Fruit fly (Drosophila melanogaster): ENCODE measurements around the gene CG5592.

DNA sequence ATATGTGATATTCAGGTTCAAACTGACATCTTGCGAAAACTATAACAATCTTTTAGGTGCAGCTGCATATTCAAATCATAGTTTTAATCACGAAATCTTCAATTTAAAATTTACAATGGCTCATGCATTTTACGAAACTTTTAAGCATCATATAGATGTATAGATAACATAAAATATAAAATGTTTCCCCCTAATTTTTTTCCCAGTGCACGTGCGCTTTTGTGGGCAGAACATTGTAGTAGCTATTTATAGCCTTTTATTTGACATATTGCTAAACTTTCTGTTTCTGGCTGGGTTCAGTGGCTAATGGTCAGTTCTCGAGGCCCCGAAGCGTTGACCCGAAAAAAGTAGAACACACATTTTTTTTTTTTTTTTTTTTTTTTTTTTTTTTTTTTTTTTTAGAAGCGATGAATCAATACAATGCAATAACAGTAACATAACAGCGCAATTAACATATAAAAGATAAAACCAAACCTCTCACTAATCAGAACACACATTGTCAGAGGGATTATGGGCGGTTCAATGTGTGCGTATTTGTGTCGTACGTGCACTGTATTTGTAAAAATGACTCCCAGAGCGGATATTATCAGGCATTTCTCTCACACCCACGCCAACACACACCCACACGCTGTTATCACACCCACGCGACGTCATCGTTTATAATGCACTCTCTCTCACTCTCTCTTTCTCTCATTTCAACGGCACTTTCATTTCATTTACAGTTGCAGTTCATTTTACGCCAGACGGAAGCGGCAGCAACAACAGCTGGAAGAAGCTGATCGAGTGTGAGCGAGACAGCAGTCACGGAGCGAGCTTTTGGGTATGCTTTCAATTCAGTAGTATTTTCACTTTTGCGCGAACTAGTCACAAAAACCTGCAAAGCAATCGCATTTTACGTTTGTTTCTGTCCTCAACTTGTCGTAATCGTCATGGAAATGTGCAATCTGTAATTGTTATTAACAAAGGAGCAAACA is 28.9 kb downstream of the CG5592 start:
- TF ChIP-seq CG8319 (GFP tag; optimal IDR thresholded peaks at IDR 0.05) (no peak), Sox102F (GFP tag; optimal IDR thresholded peaks at IDR 0.05) (peak; percentile 35), Blimp-1 (GFP tag; optimal IDR thresholded peaks at IDR 0.05) (peak; percentile 97), CG10631 (GFP tag; optimal IDR thresholded peaks at IDR 0.05) (peak; percentile 6), topi (GFP tag; optimal IDR thresholded peaks at IDR 0.05) (peak; percentile 28), Smox (GFP tag; optimal IDR thresholded peaks at IDR 0.05) (peak; percentile 8)

Measured in whole organism, prepupa.